Worm (Caenorhabditis elegans): ENCODE results near the gene C17H12.11.

- TF ChIP-seq fkh-10 (GFP tag; optimal IDR thresholded peaks at IDR 0.05) (no peak), unc-62 (GFP tag; optimal IDR thresholded peaks at IDR 0.05) (no peak), nhr-11 (tag; optimal IDR thresholded peaks at IDR 0.05) (no peak), mep-1 (tag; optimal IDR thresholded peaks at IDR 0.05) (no peak), tbx-2 (tag; optimal IDR thresholded peaks at IDR 0.05) (peak; percentile 8), ztf-4 (tag; optimal IDR thresholded peaks at IDR 0.05) (no peak), nhr-76 (tag; optimal IDR thresholded peaks at IDR 0.05) (no peak), unc-86 (tag; optimal IDR thresholded peaks at IDR 0.05) (no peak), elt-2 (tag; optimal IDR thresholded peaks at IDR 0.05) (no peak), lsy-2 (tag; optimal IDR thresholded peaks at IDR 0.05) (no peak), aly-2 (tag; optimal IDR thresholded peaks at IDR 0.05) (no peak), alr-1 (tag; optimal IDR thresholded peaks at IDR 0.05; ENCODE audit: borderline replicate concordance) (no peak), sptf-1 (tag; optimal IDR thresholded peaks at IDR 0.05) (no peak), zag-1 (tag; optimal IDR thresholded peaks at IDR 0.05) (no peak)
These were observed 50.5 kb downstream of the C17H12.11 start for ce11 chrIV:6852727-6853126.
